Fruit fly (Drosophila melanogaster): ENCODE data around the gene CG17242.
A peak's percentile ranks its signal among the peaks of the same experiment; 100 is the strongest.

Gene CG17242

DNA sequence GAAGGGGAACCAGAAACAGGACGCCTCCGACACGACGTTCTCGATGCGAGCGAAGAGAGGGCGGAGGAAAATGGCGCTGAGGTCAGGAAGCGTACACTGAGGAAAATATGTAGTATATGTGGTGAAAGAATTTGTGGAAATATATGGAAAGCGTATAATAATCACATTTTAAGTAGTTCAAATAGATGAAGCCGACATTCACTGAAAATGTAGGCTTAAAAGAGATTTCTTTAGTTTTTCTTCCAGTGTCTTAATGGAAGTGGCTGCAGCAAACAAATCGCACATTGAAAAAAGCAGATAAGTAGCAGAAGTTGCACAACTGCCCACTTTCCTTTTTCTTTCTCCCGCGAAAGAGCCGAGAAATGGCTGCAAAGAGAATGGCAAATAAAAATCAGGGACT lies 19.4 kb downstream of the CG17242 start (continued):
- no peak for TF ChIP-seq dmrt99B (tag; optimal IDR thresholded peaks at IDR 0.05)
- TF ChIP-seq danr (GFP tag; IDR thresholded peaks at IDR 0.05), result no peak
- TF ChIP-seq NFAT (GFP tag; IDR thresholded peaks at IDR 0.05), result no peak
- TF ChIP-seq Nf-YC (tag; optimal IDR thresholded peaks at IDR 0.05), result no peak
- peak; percentile 16 for TF ChIP-seq CG1603 (tag; optimal IDR thresholded peaks at IDR 0.05)
- 0 out of 2 replicates have a peak, but pooled peaks have one; percentile 11 for TF ChIP-seq seq (GFP tag; IDR thresholded peaks at IDR 0.05)
- TF ChIP-seq vvl (GFP tag; IDR thresholded peaks at IDR 0.05), result no peak
- 0 out of 2 replicates have a peak, but pooled peaks have one; percentile 27 for TF ChIP-seq CG6689 (GFP tag; IDR thresholded peaks at IDR 0.05)
- 0 out of 2 replicates have a peak, but pooled peaks have one; percentile 39 for TF ChIP-seq CG17328 (GFP tag; IDR thresholded peaks at IDR 0.05)
- no peak for TF ChIP-seq ATbp (GFP tag; optimal IDR thresholded peaks at IDR 0.05)
- TF ChIP-seq Hmx (GFP tag; optimal IDR thresholded peaks at IDR 0.05), result no peak
- TF ChIP-seq pan (optimal IDR thresholded peaks at IDR 0.05), result no peak
- peak in 1 of 2 experiments; percentile 36 for TF ChIP-seq pan (GFP tag; optimal IDR thresholded peaks at IDR 0.05 in 1 of 2, IDR thresholded peaks at IDR 0.05 in 1 of 2)
- peak; percentile 93 for TF ChIP-seq Ets65A (GFP tag)
- TF ChIP-seq CG14667 (GFP tag; IDR thresholded peaks at IDR 0.05), result no peak
- no peak for TF ChIP-seq wdn (GFP tag; IDR thresholded peaks at IDR 0.05)
- 0 out of 2 replicates have a peak, but pooled peaks have one; percentile 46 for TF ChIP-seq ara (GFP tag; IDR thresholded peaks at IDR 0.05)
- peak; percentile 23 for TF ChIP-seq gem (tag; optimal IDR thresholded peaks at IDR 0.05)
- TF ChIP-seq CG7357 (GFP tag; IDR thresholded peaks at IDR 0.05), result 0 out of 3 replicates have a peak, but pooled peaks have one; percentile 30
- TF ChIP-seq gce (GFP tag; IDR thresholded peaks at IDR 0.05), result 0 out of 3 replicates have a peak, but pooled peaks have one; percentile 7
- TF ChIP-seq stc (GFP tag; IDR thresholded peaks at IDR 0.05), result no peak
- TF ChIP-seq Sox102F (GFP tag; optimal IDR thresholded peaks at IDR 0.05), result peak; percentile 26
- TF ChIP-seq Side (GFP tag; optimal IDR thresholded peaks at IDR 0.05), result no peak

DNA sequence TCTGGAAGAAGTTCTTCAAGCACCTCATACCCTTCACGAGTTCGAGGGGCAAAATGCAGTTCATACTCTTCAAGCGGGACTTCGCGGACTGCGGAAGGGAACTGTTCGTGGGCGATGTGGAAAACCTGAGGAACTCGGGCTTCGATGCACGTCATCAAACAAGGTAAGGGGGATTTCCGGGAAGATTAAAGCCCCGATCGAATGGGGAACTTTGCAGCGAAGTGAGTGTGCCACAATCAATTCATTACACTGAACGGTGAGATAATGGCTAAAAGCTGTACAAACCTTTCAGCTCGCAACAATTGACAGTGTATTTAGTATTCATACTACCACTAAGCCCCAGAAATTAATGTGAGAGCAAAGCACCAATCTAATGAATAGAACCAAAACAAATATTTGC lies 26.2 kb downstream of the CG17242 start:
- no peak for TF ChIP-seq toy (GFP tag; IDR thresholded peaks at IDR 0.05)
- no peak for TF ChIP-seq CG10274 (GFP tag; optimal IDR thresholded peaks at IDR 0.05)
- TF ChIP-seq Dfd (GFP tag; optimal IDR thresholded peaks at IDR 0.05), result no peak
- TF ChIP-seq crc (GFP tag; optimal IDR thresholded peaks at IDR 0.05), result no peak
- no peak for TF ChIP-seq Dek (tag; optimal IDR thresholded peaks at IDR 0.05)
- no peak for TF ChIP-seq shn (GFP tag; optimal IDR thresholded peaks at IDR 0.05)
- TF ChIP-seq ERR (GFP tag; optimal IDR thresholded peaks at IDR 0.05), result no peak
- TF ChIP-seq Doc2 (GFP tag; IDR thresholded peaks at IDR 0.05), result no peak
- TF ChIP-seq sqz (GFP tag; optimal IDR thresholded peaks at IDR 0.05), result no peak
- TF ChIP-seq CG7372 (GFP tag; IDR thresholded peaks at IDR 0.05), result no peak
- no peak for TF ChIP-seq Antp (GFP tag; optimal IDR thresholded peaks at IDR 0.05)
- TF ChIP-seq tin (GFP tag; optimal IDR thresholded peaks at IDR 0.05), result no peak
- TF ChIP-seq ind (GFP tag; optimal IDR thresholded peaks at IDR 0.05), result no peak
- TF ChIP-seq Gug (GFP tag; IDR thresholded peaks at IDR 0.05), result no peak
- no peak for TF ChIP-seq emc (GFP tag; optimal IDR thresholded peaks at IDR 0.05)

DNA sequence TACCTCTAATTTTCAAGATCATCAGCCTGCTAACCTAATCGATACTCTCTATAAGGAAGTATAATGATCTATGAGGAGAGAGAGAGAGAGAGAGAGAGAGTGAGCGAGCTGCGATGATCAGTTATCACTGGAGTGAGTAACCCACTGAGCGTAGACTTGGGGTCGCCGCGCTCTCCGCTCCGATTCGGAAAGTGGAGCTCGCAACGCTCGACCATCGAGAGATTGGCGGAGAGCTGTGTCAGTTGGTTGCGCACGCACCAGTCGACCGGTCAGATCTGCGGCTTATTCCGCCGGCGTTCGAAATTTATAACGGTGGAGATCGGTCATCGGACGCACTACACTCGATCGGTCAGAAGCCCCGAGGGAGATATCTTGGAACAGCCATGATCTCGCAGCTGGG lies 26.8 kb downstream of the CG17242 start, which contains the start of gene CG4267:
TSS of gene CG4267 (plus strand) at position 240 of the 400 bp plus-strand sequence.
- peak; percentile 50; the same call in 1 of the 2 replicates for TF ChIP-seq sna (GFP tag; IDR thresholded peaks at IDR 0.05; ENCODE audit: partially characterized antibody)
- TF ChIP-seq Hsf (GFP tag; optimal IDR thresholded peaks at IDR 0.05), result no peak
- TF ChIP-seq ftz-f1 (GFP tag; optimal IDR thresholded peaks at IDR 0.05), result peak; percentile 45
- no peak for TF ChIP-seq Sin3A (optimal IDR thresholded peaks at IDR 0.05)
- peak; percentile 40; the same call in 1 of the 2 replicates for TF ChIP-seq vvl (GFP tag; IDR thresholded peaks at IDR 0.05)
- no peak for TF ChIP-seq HHEX (GFP tag; optimal IDR thresholded peaks at IDR 0.05)
- no peak for TF ChIP-seq gsb (GFP tag; IDR thresholded peaks at IDR 0.05)
- TF ChIP-seq CG13287 (GFP tag; IDR thresholded peaks at IDR 0.05; ENCODE audit: partially characterized antibody), result peak; percentile 50
- no peak for TF ChIP-seq CG18262 (tag; optimal IDR thresholded peaks at IDR 0.05)
- TF ChIP-seq gce (GFP tag; IDR thresholded peaks at IDR 0.05), result 0 out of 3 replicates have a peak, but pooled peaks have one; percentile 9
- no peak for TF ChIP-seq CG2889 (GFP tag; IDR thresholded peaks at IDR 0.05)
- TF ChIP-seq yki (optimal IDR thresholded peaks at IDR 0.05), result peak; percentile 87
- no peak for TF ChIP-seq jigr1 (GFP tag; IDR thresholded peaks at IDR 0.05)
- peak; percentile 32; the same call in 1 of the 2 replicates for TF ChIP-seq Rfx (GFP tag; IDR thresholded peaks at IDR 0.05)
- TF ChIP-seq slbo (GFP tag; IDR thresholded peaks at IDR 0.05), result 0 out of 2 replicates have a peak, but pooled peaks have one; percentile 24
- no peak for TF ChIP-seq grau (tag; optimal IDR thresholded peaks at IDR 0.05)
- TF ChIP-seq sob (GFP tag; IDR thresholded peaks at IDR 0.05), result 0 out of 2 replicates have a peak, but pooled peaks have one; percentile 19

Measured in whole organism, embryonic.